Worm (Caenorhabditis elegans) whole organism, L1 larva: ENCODE measurements around the gene ZK353.3.
A peak's percentile ranks its signal among the peaks of the same experiment; 100 is the strongest.
"Not testable (repeated sequence)": the region's sequence is repeated elsewhere in the genome, so short reads cannot be mapped to it uniquely, and the experiment has no call there.

ENCODE experiments used
- C34B4.2 ChIP-seq: sonication (generic microtip); optimal IDR thresholded peaks from 2 replicates; lab custom pipeline; 2017; ENCODE audit warnings: mild to moderate bottlenecking, missing genetic modification characterization, missing compliant biosample characterization
- Y116A8C.19 ChIP-seq: sonication (generic microtip); optimal IDR thresholded peaks from 2 replicates; lab custom pipeline; 2016; ENCODE audit warnings: missing compliant biosample characterization, missing genetic modification characterization, borderline replicate concordance
- alr-1 ChIP-seq: fragments of 200-800 bp; sonication (Bioruptor generic); optimal IDR thresholded peaks from 2 replicates; lab custom pipeline; 2018; ENCODE audit warnings: borderline replicate concordance, mild to moderate bottlenecking, missing genetic modification characterization, missing compliant biosample characterization
- aly-2 ChIP-seq: fragments of 150-350 bp; optimal IDR thresholded peaks from 2 replicates; lab custom pipeline; 2014; ENCODE audit warnings: missing biosample characterization, missing genetic modification characterization
- ceh-88 ChIP-seq: fragments of 200-800 bp; sonication (Bioruptor generic); IDR thresholded peaks from 2 replicates; pipeline ENCODE4 v1.3.6; 2022; ENCODE audit warnings: missing genetic modification characterization, missing compliant biosample characterization
- dpl-1 ChIP-seq, 3 experiments: fragments of 150-350 bp in 2 of 3; sonication (generic microtip) in 1 of 3; optimal IDR thresholded peaks; 2 replicates each; lab custom pipeline; 2014 to 2017; ENCODE audit warnings: missing biosample characterization in 3 of 3, missing genetic modification characterization in 3 of 3, missing genetic modification reagents in 3 of 3
- dsc-1 ChIP-seq: sonication (generic microtip); optimal IDR thresholded peaks from 2 replicates; lab custom pipeline; 2016; ENCODE audit warnings: mild to moderate bottlenecking, missing genetic modification characterization, missing compliant biosample characterization
- efl-1 ChIP-seq, 4 experiments: fragments of 150-350 bp; optimal IDR thresholded peaks in 3 of 4; peaks in 1 of 4; 1 replicate in 1 of 4; 2 replicates in 3 of 4; lab custom pipeline; 2014; ENCODE audit warnings: missing biosample characterization in 2 of 4, missing genetic modification characterization in 2 of 4, missing genetic modification reagents in 2 of 4
- efl-3 ChIP-seq: fragments of 200-800 bp; sonication (Bioruptor generic); optimal IDR thresholded peaks from 2 replicates; lab custom pipeline; 2018; ENCODE audit warnings: mild to moderate bottlenecking, missing genetic modification characterization, missing compliant biosample characterization
- egl-13 ChIP-seq: sonication (generic microtip); optimal IDR thresholded peaks from 2 replicates; lab custom pipeline; 2016; ENCODE audit warnings: missing genotype, missing genetic modification reagents, missing genetic modification characterization, missing compliant biosample characterization
- egl-27 ChIP-seq, 2 experiments: fragments of 150-350 bp in 1 of 2; sonication (generic microtip); optimal IDR thresholded peaks; 3 replicates each; lab custom pipeline; 2017 to 2018; ENCODE audit warnings: missing biosample characterization in 2 of 2, missing genetic modification characterization in 2 of 2, missing genetic modification reagents in 2 of 2
- elt-2 ChIP-seq: sonication (generic microtip); optimal IDR thresholded peaks from 2 replicates; lab custom pipeline; 2016; ENCODE audit warnings: missing genetic modification characterization, mild to moderate bottlenecking, inconsistent platforms, missing compliant biosample characterization, missing genetic modification reagents
- elt-3 ChIP-seq, 6 experiments: fragments of 150-350 bp in 1 of 6; sonication (generic microtip); optimal IDR thresholded peaks; 2 replicates each; lab custom pipeline; 2017 to 2018; ENCODE audit warnings: missing biosample characterization in 6 of 6, missing genetic modification characterization in 6 of 6, inconsistent platforms in 1 of 6
- fkh-10 ChIP-seq: sonication (generic microtip); optimal IDR thresholded peaks from 2 replicates; lab custom pipeline; 2017; ENCODE audit warnings: missing biosample characterization, missing genetic modification reagents, missing genetic modification characterization
- fkh-4 ChIP-seq: sonication (generic microtip); optimal IDR thresholded peaks from 2 replicates; lab custom pipeline; 2016; ENCODE audit warnings: missing compliant biosample characterization, missing genetic modification characterization, borderline replicate concordance
- fos-1 ChIP-seq: fragments of 150-350 bp; optimal IDR thresholded peaks from 2 replicates; lab custom pipeline; 2014; ENCODE audit warnings: missing biosample characterization, missing genetic modification characterization
- hlh-17 ChIP-seq: fragments of 200-800 bp; sonication (Bioruptor generic); optimal IDR thresholded peaks from 2 replicates; lab custom pipeline; 2018; ENCODE audit warnings: missing genetic modification characterization, mild to moderate bottlenecking, missing compliant biosample characterization, moderate library complexity, borderline replicate concordance
- hpl-2 ChIP-seq: fragments of 150-350 bp; optimal IDR thresholded peaks from 2 replicates; lab custom pipeline; 2014; ENCODE audit warnings: missing biosample characterization, missing genetic modification reagents, missing genetic modification characterization
- irx-1 ChIP-seq: sonication (generic microtip); optimal IDR thresholded peaks from 2 replicates; lab custom pipeline; 2016; ENCODE audit warnings: missing genetic modification characterization, missing compliant biosample characterization
- jun-1 ChIP-seq: fragments of 150-350 bp; optimal IDR thresholded peaks from 2 replicates; lab custom pipeline; 2014; ENCODE audit warnings: missing biosample characterization, missing genetic modification reagents, missing genetic modification characterization
- lin-13 ChIP-seq: fragments of 150-350 bp; optimal IDR thresholded peaks from 2 replicates; lab custom pipeline; 2014; ENCODE audit warnings: missing biosample characterization, missing genetic modification reagents, missing genetic modification characterization
- mab-9 ChIP-seq: fragments of 200-800 bp; sonication (Bioruptor generic); IDR thresholded peaks from 2 replicates; pipeline ENCODE4 v1.3.6; 2022; ENCODE audit warnings: missing genetic modification reagents, missing genetic modification characterization, missing compliant biosample characterization
- mef-2 ChIP-seq: fragments of 150-350 bp; optimal IDR thresholded peaks from 2 replicates; lab custom pipeline; 2014; ENCODE audit warnings: missing biosample characterization, missing genetic modification characterization
- mep-1 ChIP-seq: fragments of 150-350 bp; optimal IDR thresholded peaks from 2 replicates; lab custom pipeline; 2014; ENCODE audit warnings: missing biosample characterization, missing genetic modification characterization
- nhr-11 ChIP-seq: fragments of 150-350 bp; optimal IDR thresholded peaks from 2 replicates; lab custom pipeline; 2014; ENCODE audit warnings: missing biosample characterization, missing genetic modification characterization
- nhr-19 ChIP-seq: fragments of 200-800 bp; sonication (Bioruptor generic); conservative IDR thresholded peaks from 2 replicates; pipeline ENCODE4 v1.3.6; 2022; ENCODE audit warnings: missing genetic modification characterization, missing compliant biosample characterization
- nhr-20 ChIP-seq: sonication (generic microtip); optimal IDR thresholded peaks from 2 replicates; lab custom pipeline; 2016; ENCODE audit warnings: mild to moderate bottlenecking, missing genetic modification characterization, missing compliant biosample characterization
- nhr-237 ChIP-seq: fragments of 150-350 bp; optimal IDR thresholded peaks from 2 replicates; lab custom pipeline; 2014; ENCODE audit warnings: missing biosample characterization, missing genetic modification characterization
- nhr-47 ChIP-seq: sonication (generic microtip); optimal IDR thresholded peaks from 2 replicates; lab custom pipeline; 2016; ENCODE audit warnings: mild to moderate bottlenecking, missing genetic modification characterization, moderate library complexity, missing compliant biosample characterization
- nhr-71 ChIP-seq: sonication (generic microtip); optimal IDR thresholded peaks from 2 replicates; lab custom pipeline; 2016; ENCODE audit warnings: mild to moderate bottlenecking, missing genetic modification characterization, moderate library complexity, missing compliant biosample characterization
- nhr-85 ChIP-seq: sonication (generic microtip); peaks from one replicate; lab custom pipeline; 2016; ENCODE audit warnings: missing genetic modification characterization, inconsistent platforms, missing compliant biosample characterization
- nhr-90 ChIP-seq: sonication (generic microtip); optimal IDR thresholded peaks from 2 replicates; lab custom pipeline; 2016; ENCODE audit warnings: mild to moderate bottlenecking, missing genetic modification characterization, missing compliant biosample characterization; ENCODE audit not compliant: poor library complexity
- pag-3 ChIP-seq: sonication (generic microtip); optimal IDR thresholded peaks from 2 replicates; lab custom pipeline; 2017; ENCODE audit warnings: missing genetic modification characterization, mild to moderate bottlenecking, missing compliant biosample characterization, antibody characterized with exemption, borderline replicate concordance; ENCODE audit not compliant: insufficient read depth
- skn-1 ChIP-seq: fragments of 150-350 bp; optimal IDR thresholded peaks from 2 replicates; lab custom pipeline; 2014; ENCODE audit warnings: missing biosample characterization, missing genetic modification characterization
- sptf-1 ChIP-seq: fragments of 150-350 bp; optimal IDR thresholded peaks from 2 replicates; lab custom pipeline; 2014; ENCODE audit warnings: missing biosample characterization, missing genetic modification characterization
- sup-37 ChIP-seq: fragments of 200-800 bp; sonication (Bioruptor generic); optimal IDR thresholded peaks from 2 replicates; lab custom pipeline; 2018; ENCODE audit warnings: mild to moderate bottlenecking, missing genetic modification characterization, missing compliant biosample characterization
- unc-30 ChIP-seq: sonication (generic microtip); optimal IDR thresholded peaks from 2 replicates; lab custom pipeline; 2017; ENCODE audit warnings: missing biosample characterization, missing genetic modification characterization
- unc-62 ChIP-seq: fragments of 150-350 bp; optimal IDR thresholded peaks from 2 replicates; lab custom pipeline; 2014; ENCODE audit warnings: missing biosample characterization, missing genetic modification reagents, missing genetic modification characterization
- unc-86 ChIP-seq: sonication (generic microtip); optimal IDR thresholded peaks from 2 replicates; lab custom pipeline; 2016; ENCODE audit warnings: missing genetic modification characterization, missing compliant biosample characterization
- unc-98 ChIP-seq: fragments of 200-800 bp; sonication (Bioruptor generic); IDR thresholded peaks from 2 replicates; pipeline ENCODE4 v1.3.6; 2022; ENCODE audit warnings: missing genetic modification characterization, missing compliant biosample characterization
- vab-15 ChIP-seq: sonication (generic microtip); optimal IDR thresholded peaks from 2 replicates; lab custom pipeline; 2017; ENCODE audit warnings: missing genotype, mild to moderate bottlenecking, missing genetic modification characterization, missing compliant biosample characterization
- zag-1 ChIP-seq: fragments of 150-350 bp; optimal IDR thresholded peaks from 2 replicates; lab custom pipeline; 2014; ENCODE audit warnings: missing biosample characterization, missing genetic modification characterization
- zip-4 ChIP-seq: fragments of 200-800 bp; sonication (Bioruptor generic); optimal IDR thresholded peaks from 2 replicates; lab custom pipeline; 2018; ENCODE audit warnings: mild to moderate bottlenecking, missing genetic modification characterization, moderate library complexity, missing compliant biosample characterization
- ztf-11 ChIP-seq, 2 experiments: sonication (generic microtip); optimal IDR thresholded peaks; 2 replicates each; lab custom pipeline; 2016 to 2017; ENCODE audit warnings: missing genetic modification characterization in 2 of 2, missing biosample characterization in 1 of 2, missing compliant biosample characterization in 1 of 2

ZK353.3 gene

DNA sequence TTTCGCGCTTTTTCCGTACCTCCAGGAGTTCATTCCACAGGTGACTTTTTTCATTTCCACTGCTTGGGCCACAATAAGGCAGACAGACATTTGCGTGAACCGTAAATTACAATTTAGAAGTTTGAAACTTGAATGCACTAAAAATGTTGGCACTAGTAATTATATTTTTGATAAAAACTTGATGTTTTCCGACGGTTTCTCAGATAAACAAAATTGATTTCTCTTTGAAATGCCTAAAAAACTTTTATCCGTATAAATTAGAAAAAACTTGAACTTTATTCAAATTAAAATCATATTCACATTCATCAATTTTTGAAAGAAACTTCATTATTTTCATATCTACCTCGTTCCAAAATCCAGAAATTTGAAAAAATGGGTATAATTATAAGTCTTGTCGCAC, at the start of gene ZK353.3:
ZK353.3 (plus strand) TSS at position 301 of the 400 bp plus-strand sequence.
- TF ChIP-seq zip-4 (GFP tag; lab: Kevin White, UChicago) (no peak), hpl-2 (GFP tag; lab: Kevin White, UChicago) (no peak), mab-9 (GFP tag; lab: Robert Waterston, UW) (no peak), sptf-1 (no peak), nhr-71 (tag; lab: Kevin White, UChicago) (no peak), elt-2 (tag; lab: Kevin White, UChicago) (no peak), ceh-88 (GFP tag; lab: Robert Waterston, UW) (no peak), nhr-11 (tag; lab: Kevin White, UChicago) (no peak), elt-3 (tag; optimal IDR thresholded peaks at IDR 0.05; lab: Kevin White, UChicago) (no peak), nhr-90 (tag; lab: Kevin White, UChicago) (no peak), nhr-19 (GFP tag; lab: Robert Waterston, UW) (no peak), nhr-237 (tag; lab: Kevin White, UChicago) (no peak), Y116A8C.19 (tag; lab: Kevin White, UChicago) (no peak), lin-13 (no peak), pag-3 (no peak), nhr-20 (tag; lab: Kevin White, UChicago) (no peak), sup-37 (GFP tag; lab: Kevin White, UChicago) (no peak), fos-1 (tag; lab: Kevin White, UChicago) (no peak)

DNA sequence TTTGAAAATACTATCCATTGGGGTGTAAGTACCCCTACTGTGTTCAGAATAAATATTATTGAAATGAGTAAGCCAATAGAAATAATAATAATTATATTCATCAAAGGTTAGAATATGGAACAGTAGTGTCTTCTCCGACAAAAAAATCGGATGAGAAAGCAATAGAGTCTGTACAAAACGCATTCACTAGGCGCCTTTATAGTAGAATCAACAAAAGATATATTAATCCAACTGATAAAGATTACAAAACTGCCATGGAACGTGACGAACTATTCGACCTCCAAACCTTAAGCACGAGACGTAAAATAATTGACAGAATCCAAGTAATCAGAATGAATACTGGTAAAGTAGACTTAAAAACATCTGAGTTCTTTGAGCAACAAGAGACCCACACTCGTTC, 48.0 kb upstream of the ZK353.3 start, which contains the start of gene clc-29:
clc-29 (minus strand) TSS at position 101 of the 400 bp plus-strand sequence.
- TF ChIP-seq skn-1, nhr-237, fkh-4 (tag; lab: Kevin White, UChicago): not testable (repeated sequence)

DNA sequence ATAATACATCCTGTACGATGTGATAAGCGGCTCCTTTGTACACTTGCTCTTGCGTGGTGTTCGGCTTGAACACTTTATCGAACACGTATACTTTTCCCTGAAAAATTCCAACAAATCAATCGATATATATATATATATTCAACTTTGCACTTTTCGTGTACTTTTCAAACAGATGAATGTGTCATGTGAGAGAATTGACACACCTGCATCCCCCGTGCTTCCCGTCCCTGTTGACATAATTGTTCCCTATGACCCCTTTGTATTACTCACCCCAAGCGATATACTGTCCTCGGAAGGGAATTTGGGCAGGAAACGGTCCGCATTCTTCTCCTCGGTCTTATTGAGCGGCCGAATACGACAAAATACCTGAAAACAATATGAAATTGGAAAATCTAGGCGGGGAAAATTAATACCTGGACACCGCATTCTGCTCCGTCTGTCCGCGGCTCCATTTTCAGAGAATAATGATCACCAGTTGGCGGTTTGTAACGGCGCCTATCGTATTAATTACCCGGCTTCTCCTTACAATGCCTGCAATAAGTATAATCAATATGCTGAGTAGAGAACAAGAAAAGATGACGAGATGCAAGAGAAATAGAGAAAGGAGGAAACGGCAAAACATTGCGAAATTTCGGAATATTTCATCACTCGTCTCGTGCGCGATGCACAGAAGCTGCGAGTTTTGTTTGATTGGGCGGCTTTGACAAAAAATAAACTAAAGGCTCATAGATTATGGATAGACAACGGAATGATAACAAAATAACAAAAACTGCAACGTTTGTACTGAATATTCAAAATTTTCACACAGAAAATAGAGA, 40.9 kb upstream of the ZK353.3 start, which contains the start of gene unc-116:
unc-116 (minus strand) TSS at position 531 of the 818 bp plus-strand sequence.
- TF ChIP-seq nhr-47 (tag; lab: Kevin White, UChicago): peak; percentile 47
- peak; percentile 7 for TF ChIP-seq lin-13
- no peak for TF ChIP-seq vab-15 (tag; lab: Kevin White, UChicago)
- TF ChIP-seq dsc-1: no peak
- no peak for TF ChIP-seq ztf-11 (tag; optimal IDR thresholded peaks at IDR 0.05; lab: Kevin White, UChicago)
- TF ChIP-seq efl-3 (GFP tag; lab: Kevin White, UChicago): no peak
- no peak for TF ChIP-seq aly-2 (tag; lab: Kevin White, UChicago)
- no peak for TF ChIP-seq fkh-10
- TF ChIP-seq sptf-1: no peak
- TF ChIP-seq unc-98 (GFP tag; lab: Robert Waterston, UW): no peak
- TF ChIP-seq zag-1 (tag; lab: Kevin White, UChicago): no peak
- no peak for TF ChIP-seq alr-1 (tag; lab: Kevin White, UChicago)
- peak; percentile 57 for TF ChIP-seq mep-1 (tag; lab: Kevin White, UChicago)
- peak; percentile 31 to 74 for TF ChIP-seq efl-1 (optimal IDR thresholded peaks at IDR 0.05; lab: Kevin White, UChicago)
- TF ChIP-seq efl-1 (GFP tag; optimal IDR thresholded peaks at IDR 0.05 in 1 of 2; lab: Kevin White, UChicago): peak; percentile 54 to 94
- TF ChIP-seq mef-2 (tag; lab: Kevin White, UChicago): no peak
- no peak for TF ChIP-seq unc-62 (GFP tag; lab: Kevin White, UChicago)
- peak; percentile 74 for TF ChIP-seq nhr-85 (tag; lab: Kevin White, UChicago)
- no peak for TF ChIP-seq hlh-17 (GFP tag; lab: Kevin White, UChicago)
- no peak for TF ChIP-seq nhr-11 (tag; lab: Kevin White, UChicago)
- peak; percentile 63 for TF ChIP-seq nhr-71 (tag; lab: Kevin White, UChicago)
- TF ChIP-seq C34B4.2 (tag; lab: Kevin White, UChicago): no peak
- TF ChIP-seq fkh-4 (tag; lab: Kevin White, UChicago): no peak
- TF ChIP-seq egl-13 (tag; lab: Kevin White, UChicago): peak; percentile 26
- TF ChIP-seq jun-1 (tag; lab: Kevin White, UChicago): peak; percentile 27
- TF ChIP-seq irx-1 (tag; lab: Kevin White, UChicago): no peak
- TF ChIP-seq unc-30 (tag; lab: Kevin White, UChicago): no peak
- TF ChIP-seq elt-3 (tag; optimal IDR thresholded peaks at IDR 0.05; lab: Kevin White, UChicago): peak in 1 of 6 experiments; percentile 13
- TF ChIP-seq dpl-1 (GFP tag; optimal IDR thresholded peaks at IDR 0.05; lab: Kevin White, UChicago): peak in 2 of 3 experiments; percentile 18 to 31
- TF ChIP-seq unc-86: no peak
- no peak for TF ChIP-seq ceh-88 (GFP tag; lab: Robert Waterston, UW)
- TF ChIP-seq egl-27 (tag; optimal IDR thresholded peaks at IDR 0.05; lab: Kevin White, UChicago): no peak
- no peak for TF ChIP-seq sup-37 (GFP tag; lab: Kevin White, UChicago)
